Worm (Caenorhabditis elegans) whole organism, midembryonic: ENCODE data around the gene ceh-82.

Source experiments
- T22C8.4 ChIP-seq: fragments of 200-800 bp; sonication (Bioruptor generic); IDR thresholded peaks from 2 replicates; pipeline ENCODE4 v1.3.6; 2022; ENCODE audit warnings: missing genetic modification characterization, missing compliant biosample characterization
- cog-1 ChIP-seq: sonication (generic microtip); optimal IDR thresholded peaks from 2 replicates; lab custom pipeline; 2016; ENCODE audit warnings: missing genetic modification characterization, missing compliant biosample characterization
- flt-1 ChIP-seq: fragments of 200-800 bp; sonication (Bioruptor generic); IDR thresholded peaks from 2 replicates; pipeline ENCODE4 v1.3.6; 2022; ENCODE audit warnings: missing genetic modification characterization, missing compliant biosample characterization
- klf-2 ChIP-seq: fragments of 200-800 bp; sonication (Bioruptor generic); conservative IDR thresholded peaks from 2 replicates; pipeline ENCODE4 v1.3.6; 2022; ENCODE audit warnings: missing genetic modification reagents, missing genetic modification characterization, missing compliant biosample characterization
- med-1 ChIP-seq: sonication (generic microtip); optimal IDR thresholded peaks from 2 replicates; lab custom pipeline; 2017; ENCODE audit warnings: missing genetic modification characterization, mild to moderate bottlenecking, missing compliant biosample characterization, antibody characterized with exemption, missing genetic modification reagents; ENCODE audit not compliant: insufficient read depth
- ref-1 ChIP-seq: fragments of 200-800 bp; sonication (Bioruptor generic); conservative IDR thresholded peaks from 2 replicates; pipeline ENCODE4 v1.3.6; 2022; ENCODE audit warnings: missing genetic modification reagents, missing genetic modification characterization, missing compliant biosample characterization
- tab-1 ChIP-seq: fragments of 200-800 bp; sonication (Bioruptor generic); IDR thresholded peaks from 2 replicates; pipeline ENCODE4 v1.3.6; 2022; ENCODE audit warnings: missing genetic modification characterization, missing compliant biosample characterization
- ztf-23 ChIP-seq: fragments of 200-800 bp; sonication (Bioruptor generic); IDR thresholded peaks from 2 replicates; pipeline ENCODE4 v1.3.6; 2022; ENCODE audit warnings: missing genetic modification reagents, missing genetic modification characterization, missing compliant biosample characterization
- ztf-29 ChIP-seq: fragments of 200-800 bp; sonication (Bioruptor generic); IDR thresholded peaks from 2 replicates; pipeline ENCODE4 v1.3.6; 2022; ENCODE audit warnings: missing genetic modification reagents, missing genetic modification characterization, missing compliant biosample characterization

The ceh-82 gene

ce11 chrII:1735145-1735544 is 3.1 kb downstream of the ceh-82 start:
- TF ChIP-seq med-1 (GFP tag; lab: Kevin White, UChicago), result no peak
- TF ChIP-seq T22C8.4, result no peak
- TF ChIP-seq ztf-23 (GFP tag; lab: Robert Waterston, UW), result no peak
- no peak for TF ChIP-seq ztf-29 (GFP tag; lab: Robert Waterston, UW)
- no peak for TF ChIP-seq cog-1 (tag; lab: Kevin White, UChicago)
- no peak for TF ChIP-seq klf-2 (GFP tag; lab: Robert Waterston, UW)
- TF ChIP-seq ref-1 (GFP tag; lab: Robert Waterston, UW), result no peak
- TF ChIP-seq tab-1, result no peak

DNA sequence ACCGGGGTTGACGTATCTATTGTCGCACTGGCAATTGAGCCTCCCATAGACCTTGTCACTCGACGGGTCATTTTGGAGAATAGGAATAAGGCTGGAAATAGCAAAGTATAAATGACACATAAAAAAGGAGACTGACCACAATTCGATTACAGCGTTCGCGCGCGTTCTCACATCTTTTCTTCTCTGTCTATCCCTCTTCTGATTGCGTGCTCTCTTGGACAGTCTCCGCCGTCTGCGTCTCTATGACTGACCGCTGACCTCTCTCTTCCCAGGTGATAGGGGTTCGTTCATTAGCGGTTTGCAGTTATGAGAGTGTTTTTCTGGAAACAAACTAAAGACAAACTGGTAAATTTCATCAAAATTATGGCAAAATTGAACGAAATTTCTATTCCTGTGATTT is 4.3 kb downstream of the ceh-82 start, which contains the start of gene ceh-83:
ceh-83 (minus strand) TSS at position 181 of the 400 bp plus-strand sequence.
- TF ChIP-seq flt-1 (no peak), tab-1 (no peak), ztf-23 (GFP tag; lab: Robert Waterston, UW) (no peak), klf-2 (GFP tag; lab: Robert Waterston, UW) (no peak), ref-1 (GFP tag; lab: Robert Waterston, UW) (no peak), T22C8.4 (no peak), med-1 (GFP tag; lab: Kevin White, UChicago) (no peak), ztf-29 (GFP tag; lab: Robert Waterston, UW) (no peak), cog-1 (tag; lab: Kevin White, UChicago) (no peak)

DNA sequence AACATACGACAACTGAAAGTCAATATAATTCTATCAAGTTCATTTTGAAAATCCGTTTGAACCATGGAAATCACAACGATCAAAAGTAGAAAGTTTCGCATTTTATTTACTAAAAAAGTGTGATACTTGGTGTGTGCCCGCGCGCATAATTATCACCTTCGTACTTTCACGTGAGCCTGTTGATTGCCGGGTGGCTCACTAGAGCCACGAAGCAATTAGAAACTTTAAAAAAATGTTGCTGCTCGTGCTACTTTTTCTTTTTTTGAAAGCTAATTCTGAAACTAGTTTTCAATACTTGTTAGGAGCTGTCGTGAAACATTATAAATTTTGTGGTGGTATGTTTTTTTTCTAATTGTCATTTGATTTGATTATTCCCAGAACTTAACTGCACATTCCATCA is 6.8 kb downstream of the ceh-82 start, which contains the start of the genes irld-9 and irld-33:
irld-9 (minus strand) TSS at position 101 of the 400 bp plus-strand sequence.
irld-33 (plus strand) TSS at position 209 of the 400 bp plus-strand sequence.
- TF ChIP-seq med-1 (GFP tag; lab: Kevin White, UChicago) (no peak), T22C8.4 (no peak), ztf-29 (GFP tag; lab: Robert Waterston, UW) (no peak)

DNA sequence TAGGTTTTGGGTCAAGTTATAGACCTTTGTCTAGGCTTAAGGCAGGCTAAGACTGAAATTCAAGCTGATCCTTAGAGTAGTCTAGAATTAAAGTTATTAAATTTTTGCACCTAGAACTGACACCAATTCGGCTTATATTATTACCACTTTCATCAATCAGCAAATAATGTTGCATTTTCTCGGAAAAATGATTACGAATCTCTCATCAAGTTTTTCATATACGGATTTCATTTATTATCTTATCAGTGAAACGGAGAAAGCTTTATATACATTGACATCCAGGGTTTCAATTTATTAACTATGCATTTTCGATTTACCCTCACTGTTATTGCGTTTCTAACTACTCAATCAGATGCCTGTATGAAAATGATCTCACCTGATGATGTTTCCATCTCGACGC is 9.2 kb downstream of the ceh-82 start, which contains the start of gene K07G6.1:
K07G6.1 (plus strand) TSS at position 301 of the 400 bp plus-strand sequence.
- TF ChIP-seq tab-1, result no peak
- no peak for TF ChIP-seq ztf-23 (GFP tag; lab: Robert Waterston, UW)
- TF ChIP-seq cog-1 (tag; lab: Kevin White, UChicago), result no peak
- TF ChIP-seq ref-1 (GFP tag; lab: Robert Waterston, UW), result no peak
- no peak for TF ChIP-seq flt-1
- TF ChIP-seq med-1 (GFP tag; lab: Kevin White, UChicago), result no peak
- TF ChIP-seq T22C8.4, result no peak
- no peak for TF ChIP-seq ztf-29 (GFP tag; lab: Robert Waterston, UW)
- TF ChIP-seq klf-2 (GFP tag; lab: Robert Waterston, UW), result no peak

DNA sequence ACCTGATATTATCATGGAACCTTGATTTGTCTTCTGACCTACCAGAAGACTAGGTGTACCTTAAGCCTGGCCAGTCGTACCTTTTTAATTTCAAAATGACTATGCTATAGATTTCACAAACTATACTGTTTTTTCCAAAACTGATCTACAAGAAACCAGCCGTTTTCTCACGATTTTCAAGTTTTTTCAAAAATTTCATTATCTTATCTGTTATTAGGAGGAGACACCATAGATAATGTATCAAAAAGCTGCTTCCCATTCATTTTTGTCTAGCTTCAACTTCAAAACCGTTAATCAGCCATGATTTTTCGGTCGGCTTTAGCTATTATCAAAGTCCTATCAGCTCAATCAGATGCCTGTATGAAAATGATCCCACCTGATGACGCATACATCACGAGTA is 10.5 kb downstream of the ceh-82 start, which contains the start of gene F36H5.12:
F36H5.12 (plus strand) TSS at position 301 of the 400 bp plus-strand sequence.
- no peak for TF ChIP-seq ztf-29 (GFP tag; lab: Robert Waterston, UW)

ce11 chrII:1744183-1744582 is 12.2 kb downstream of the ceh-82 start, which contains the start of gene clec-19:
TSS of gene clec-19 (plus strand) at chrII:1744483.
- no peak for TF ChIP-seq med-1 (GFP tag; lab: Kevin White, UChicago)
- TF ChIP-seq ztf-29 (GFP tag; lab: Robert Waterston, UW), result no peak
- TF ChIP-seq cog-1 (tag; lab: Kevin White, UChicago), result no peak
- no peak for TF ChIP-seq ztf-23 (GFP tag; lab: Robert Waterston, UW)
- no peak for TF ChIP-seq T22C8.4

DNA sequence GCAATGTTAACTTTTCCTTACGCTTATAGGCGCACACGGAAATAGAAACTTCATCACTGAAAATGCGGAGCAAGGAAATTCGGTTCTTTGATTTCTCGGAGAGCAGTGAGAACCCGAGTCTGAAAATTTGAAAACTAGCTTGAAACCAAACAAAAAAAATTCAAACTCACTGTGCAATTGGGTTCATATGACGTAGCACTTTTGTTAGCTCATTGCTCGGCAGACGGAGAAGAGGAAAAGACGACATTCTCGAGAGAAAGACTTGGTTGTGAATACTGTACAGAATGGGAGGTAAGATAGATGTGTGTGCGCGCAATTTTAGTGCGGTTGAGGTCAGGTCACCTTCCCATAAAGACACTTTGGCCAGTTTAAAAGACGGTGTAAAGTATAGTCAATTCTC is 18.4 kb downstream of the ceh-82 start, which contains the start of the genes F36H5.13 and F36H5.8:
F36H5.13 (minus strand) TSS at position 101 of the 400 bp plus-strand sequence.
F36H5.8 (minus strand) TSS at position 274 of the 400 bp plus-strand sequence.
- TF ChIP-seq klf-2 (GFP tag; lab: Robert Waterston, UW) (no peak), ztf-29 (GFP tag; lab: Robert Waterston, UW) (no peak), cog-1 (tag; lab: Kevin White, UChicago) (no peak), med-1 (GFP tag; lab: Kevin White, UChicago) (no peak), tab-1 (no peak), ref-1 (GFP tag; lab: Robert Waterston, UW) (no peak), T22C8.4 (no peak), ztf-23 (GFP tag; lab: Robert Waterston, UW) (no peak), flt-1 (no peak)

DNA sequence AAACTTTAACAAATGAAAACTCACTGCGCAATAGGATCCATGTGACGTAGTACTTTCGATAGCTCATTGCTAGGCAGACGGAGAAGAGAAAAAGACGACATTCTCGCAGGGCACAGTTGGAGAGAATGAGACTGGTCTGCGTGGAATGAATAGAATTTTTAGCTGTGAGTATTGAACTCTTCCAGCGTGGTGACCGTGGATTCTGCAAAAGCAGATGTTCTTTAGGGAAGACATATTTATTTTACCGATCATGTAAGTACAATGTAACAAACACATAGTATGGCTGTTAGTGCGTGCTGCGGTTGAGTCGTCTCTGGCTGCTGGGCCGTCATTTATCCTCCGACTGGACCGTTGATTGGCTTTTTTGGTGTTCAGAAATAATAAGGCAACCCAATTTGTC is 21.0 kb downstream of the ceh-82 start, which contains the start of gene F36H5.9:
F36H5.9 (minus strand) TSS at position 101 of the 400 bp plus-strand sequence.
- TF ChIP-seq klf-2 (GFP tag; lab: Robert Waterston, UW) (no peak), tab-1 (no peak), cog-1 (tag; lab: Kevin White, UChicago) (no peak), ztf-29 (GFP tag; lab: Robert Waterston, UW) (no peak), med-1 (GFP tag; lab: Kevin White, UChicago) (no peak), ref-1 (GFP tag; lab: Robert Waterston, UW) (no peak), flt-1 (no peak), ztf-23 (GFP tag; lab: Robert Waterston, UW) (no peak), T22C8.4 (no peak)

ce11 chrII:1756072-1756471 is 24.0 kb downstream of the ceh-82 start, which contains the start of gene F36H5.17:
TSS of gene F36H5.17 (minus strand) at chrII:1756172.
- TF ChIP-seq cog-1 (tag; lab: Kevin White, UChicago) (no peak), ztf-29 (GFP tag; lab: Robert Waterston, UW) (no peak), ref-1 (GFP tag; lab: Robert Waterston, UW) (no peak), med-1 (GFP tag; lab: Kevin White, UChicago) (no peak)

- TF ChIP-seq cog-1 (tag; lab: Kevin White, UChicago) (no peak), ztf-23 (GFP tag; lab: Robert Waterston, UW) (no peak), med-1 (GFP tag; lab: Kevin White, UChicago) (no peak), T22C8.4 (no peak), klf-2 (GFP tag; lab: Robert Waterston, UW) (no peak), tab-1 (no peak), ztf-29 (GFP tag; lab: Robert Waterston, UW) (no peak), flt-1 (no peak), ref-1 (GFP tag; lab: Robert Waterston, UW) (no peak)
Observed at ce11 chrII:1756582-1756981, 24.6 kb downstream of the ceh-82 start, which contains the start of gene fbxb-53. TSS of gene fbxb-53 (plus strand) at chrII:1756882.
